Worm (Caenorhabditis elegans): ENCODE data around the gene C13F10.6.

ce11 chrV:7223152-7223551, 2.3 kb upstream of the C13F10.6 start, which contains the start of gene C13F10.7:
- no peak for TF ChIP-seq dpl-1 (GFP tag; optimal IDR thresholded peaks at IDR 0.05)
- TF ChIP-seq ceh-82 (tag; optimal IDR thresholded peaks at IDR 0.05), result no peak
- no peak for TF ChIP-seq ceh-63 (GFP tag; optimal IDR thresholded peaks at IDR 0.05)
- TF ChIP-seq hlh-4 (tag; optimal IDR thresholded peaks at IDR 0.05), result no peak
- no peak for TF ChIP-seq dsc-1 (tag; optimal IDR thresholded peaks at IDR 0.05)
